Worm (Caenorhabditis elegans): ENCODE results near the gene T03F7.6.

Gene T03F7.6

ce11 chrV:11294393-11294792 is at the start of gene T03F7.6:
Gene T03F7.6 (plus strand): TSS chrV:11294693.
- TF ChIP-seq ceh-9 (tag; optimal IDR thresholded peaks at IDR 0.05) (no peak), pax-1 (tag; optimal IDR thresholded peaks at IDR 0.05) (no peak), K09A11.1 (tag; optimal IDR thresholded peaks at IDR 0.05; ENCODE audit: insufficient read depth) (no peak), ceh-34 (tag; optimal IDR thresholded peaks at IDR 0.05) (no peak), ceh-14 (tag; optimal IDR thresholded peaks at IDR 0.05) (no peak), fax-1 (tag; optimal IDR thresholded peaks at IDR 0.05) (no peak), gmeb-2 (tag; optimal IDR thresholded peaks at IDR 0.05) (no peak), nfya-1 (tag; optimal IDR thresholded peaks at IDR 0.05) (no peak), ttx-3 (tag; optimal IDR thresholded peaks at IDR 0.05) (no peak), Y22D7AL.16 (tag; optimal IDR thresholded peaks at IDR 0.05) (no peak), ceh-30 (tag; optimal IDR thresholded peaks at IDR 0.05) (no peak)

DNA sequence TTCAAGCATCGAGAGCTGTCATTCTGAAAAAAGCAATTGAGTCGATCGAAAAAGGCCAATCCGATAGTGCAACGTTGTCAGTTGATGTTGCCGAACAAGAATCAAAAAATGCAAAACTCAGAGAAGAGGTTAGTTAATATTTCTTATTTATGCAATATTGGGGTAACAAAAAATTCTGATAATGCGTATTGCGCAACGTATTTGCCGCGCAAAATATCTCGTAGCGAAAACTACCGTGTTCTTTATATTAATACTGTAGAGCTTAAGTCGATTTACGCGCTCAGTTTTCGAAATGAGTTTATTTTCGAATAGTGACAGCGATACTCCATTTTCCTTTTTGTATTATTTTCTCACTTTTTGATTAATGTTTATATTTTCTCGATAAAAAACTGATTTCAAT is 49.5 kb upstream of the T03F7.6 start:
- TF ChIP-seq ztf-16 (tag; optimal IDR thresholded peaks at IDR 0.05): no peak
- TF ChIP-seq ceh-18 (tag; optimal IDR thresholded peaks at IDR 0.05): no peak
- TF ChIP-seq tbx-2 (tag; optimal IDR thresholded peaks at IDR 0.05): no peak
- no peak for TF ChIP-seq F13H6.1 (tag; optimal IDR thresholded peaks at IDR 0.05)
- no peak for TF ChIP-seq gmeb-2 (tag; optimal IDR thresholded peaks at IDR 0.05)
- no peak for TF ChIP-seq zip-5 (tag; optimal IDR thresholded peaks at IDR 0.05)
- TF ChIP-seq ttx-3 (tag; optimal IDR thresholded peaks at IDR 0.05): no peak
- TF ChIP-seq mec-3 (tag; optimal IDR thresholded peaks at IDR 0.05; ENCODE audit: borderline replicate concordance): no peak
- TF ChIP-seq unc-55 (GFP tag; optimal IDR thresholded peaks at IDR 0.05): no peak
- no peak for TF ChIP-seq nhr-232 (tag; optimal IDR thresholded peaks at IDR 0.05)
- TF ChIP-seq ceh-6 (GFP tag; optimal IDR thresholded peaks at IDR 0.05): no peak
- TF ChIP-seq ceh-24 (tag; optimal IDR thresholded peaks at IDR 0.05): no peak
- no peak for TF ChIP-seq ceh-45 (GFP tag; IDR thresholded peaks at IDR 0.05)
- TF ChIP-seq ceh-34 (tag; optimal IDR thresholded peaks at IDR 0.05): no peak
- no peak for TF ChIP-seq fax-1 (tag; optimal IDR thresholded peaks at IDR 0.05)
- no peak for TF ChIP-seq ref-2 (tag; optimal IDR thresholded peaks at IDR 0.05)
- TF ChIP-seq hlh-30 (tag; optimal IDR thresholded peaks at IDR 0.05; ENCODE audit: insufficient read depth): no peak

DNA sequence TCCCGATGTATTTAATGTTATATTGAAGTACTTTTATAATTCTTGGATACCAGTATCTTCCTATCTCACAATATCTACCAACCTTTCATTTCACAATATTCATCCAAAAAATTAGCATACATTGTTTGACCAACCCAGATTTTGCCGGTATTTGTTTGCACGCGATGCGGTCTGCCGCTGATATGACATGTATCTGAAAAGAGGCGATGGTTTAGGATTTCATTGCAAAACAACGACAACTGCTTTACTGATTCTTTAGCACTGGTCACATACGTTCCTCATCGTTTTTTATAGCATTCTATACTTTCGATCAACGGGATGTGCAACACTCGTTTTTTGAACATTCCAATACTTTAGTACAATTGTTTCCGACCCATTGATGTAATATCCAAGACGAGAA is 46.6 kb upstream of the T03F7.6 start, which contains the start of gene mam-4:
Gene mam-4 (plus strand): TSS at position 301 of the 400 bp plus-strand sequence.
- TF ChIP-seq ceh-45 (GFP tag; IDR thresholded peaks at IDR 0.05) (no peak), ceh-2 (tag; optimal IDR thresholded peaks at IDR 0.05) (no peak), pros-1 (tag; optimal IDR thresholded peaks at IDR 0.05) (no peak), pqm-1 (tag; optimal IDR thresholded peaks at IDR 0.05) (no peak), K09A11.1 (tag; optimal IDR thresholded peaks at IDR 0.05; ENCODE audit: insufficient read depth) (no peak), ceh-14 (tag; optimal IDR thresholded peaks at IDR 0.05) (no peak), ceh-31 (tag; optimal IDR thresholded peaks at IDR 0.05) (no peak), lim-6 (tag; optimal IDR thresholded peaks at IDR 0.05) (no peak), C08G9.2 (tag; optimal IDR thresholded peaks at IDR 0.05) (no peak), unc-86 (tag; optimal IDR thresholded peaks at IDR 0.05) (no peak), tbx-7 (tag; optimal IDR thresholded peaks at IDR 0.05) (no peak), dve-1 (tag; optimal IDR thresholded peaks at IDR 0.05) (no peak), hlh-13 (GFP tag; optimal IDR thresholded peaks at IDR 0.05) (no peak), pat-9 (tag; optimal IDR thresholded peaks at IDR 0.05) (no peak)

DNA sequence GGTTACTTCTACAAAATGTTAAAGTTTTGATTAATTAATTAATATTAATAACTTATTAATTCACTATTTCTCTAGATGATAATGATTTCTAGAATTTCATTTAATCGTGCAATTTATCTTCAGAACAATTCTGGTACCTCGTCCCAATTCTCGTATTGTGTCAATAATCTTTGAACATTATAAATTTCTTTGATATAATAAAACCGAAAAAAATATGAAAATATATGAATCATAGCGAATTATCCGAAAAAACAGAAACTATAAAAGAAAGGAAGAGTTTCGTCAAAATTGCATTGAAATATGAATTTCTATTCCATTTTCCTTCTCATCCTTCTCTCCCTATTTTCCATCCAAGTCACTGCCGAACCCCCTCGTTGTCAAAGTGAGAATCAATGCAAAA is 43.8 kb upstream of the T03F7.6 start, which contains the start of gene T19B10.12:
Gene T19B10.12 (plus strand): TSS at position 301 of the 400 bp plus-strand sequence.
- no peak for TF ChIP-seq ceh-18 (tag; optimal IDR thresholded peaks at IDR 0.05)
- no peak for TF ChIP-seq ref-2 (tag; optimal IDR thresholded peaks at IDR 0.05)
- TF ChIP-seq pag-3 (tag; optimal IDR thresholded peaks at IDR 0.05; ENCODE audit: borderline replicate concordance): no peak
- TF ChIP-seq unc-86 (tag; optimal IDR thresholded peaks at IDR 0.05): no peak
- no peak for TF ChIP-seq nhr-11 (tag; optimal IDR thresholded peaks at IDR 0.05)
- no peak for TF ChIP-seq ceh-14 (tag; optimal IDR thresholded peaks at IDR 0.05)
- no peak for TF ChIP-seq ztf-16 (tag; optimal IDR thresholded peaks at IDR 0.05)
- TF ChIP-seq rnt-1 (tag; optimal IDR thresholded peaks at IDR 0.05): no peak
- no peak for TF ChIP-seq pha-4 (tag; optimal IDR thresholded peaks at IDR 0.05)
- no peak for TF ChIP-seq sox-4 (tag; optimal IDR thresholded peaks at IDR 0.05)
- TF ChIP-seq ceh-45 (GFP tag; IDR thresholded peaks at IDR 0.05): no peak
- TF ChIP-seq fax-1 (tag; optimal IDR thresholded peaks at IDR 0.05): no peak

Measured in whole organism, late embryonic.